Worm (Caenorhabditis elegans) whole organism, late embryonic: ENCODE results near the gene C08F8.3.

Experiments used
- C08G9.2 ChIP-seq: sonication (generic microtip); optimal IDR thresholded peaks from 2 replicates; lab custom pipeline; 2016; ENCODE audit warnings: mild to moderate bottlenecking, missing genetic modification characterization, moderate library complexity, missing compliant biosample characterization
- F13H6.1 ChIP-seq: sonication (generic microtip); optimal IDR thresholded peaks from 2 replicates; lab custom pipeline; 2016; ENCODE audit warnings: missing genetic modification characterization, missing compliant biosample characterization
- Y22D7AL.16 ChIP-seq: sonication (generic microtip); optimal IDR thresholded peaks from 2 replicates; lab custom pipeline; 2016; ENCODE audit warnings: missing genetic modification characterization, missing compliant biosample characterization
- ahr-1 ChIP-seq: sonication (generic microtip); optimal IDR thresholded peaks from 2 replicates; lab custom pipeline; 2016; ENCODE audit warnings: missing genetic modification characterization, missing compliant biosample characterization
- ama-1 ChIP-seq: fragments of 150-350 bp; optimal IDR thresholded peaks from 2 replicates; lab custom pipeline; 2014
- ceh-14 ChIP-seq: sonication (generic microtip); optimal IDR thresholded peaks from 2 replicates; lab custom pipeline; 2016; ENCODE audit warnings: missing genotype, missing genetic modification characterization, missing compliant biosample characterization
- ceh-18 ChIP-seq: sonication (generic microtip); optimal IDR thresholded peaks from 2 replicates; lab custom pipeline; 2016; ENCODE audit warnings: missing genetic modification characterization, missing compliant biosample characterization
- ceh-2 ChIP-seq: sonication (generic microtip); optimal IDR thresholded peaks from 2 replicates; lab custom pipeline; 2016; ENCODE audit warnings: missing genotype, missing genetic modification characterization, missing compliant biosample characterization
- ceh-22 ChIP-seq: sonication (generic microtip); optimal IDR thresholded peaks from 2 replicates; lab custom pipeline; 2017; ENCODE audit warnings: missing biosample characterization, missing genetic modification characterization
- ceh-24 ChIP-seq: sonication (generic microtip); optimal IDR thresholded peaks from 2 replicates; lab custom pipeline; 2016; ENCODE audit warnings: mild to moderate bottlenecking, missing genetic modification characterization, missing compliant biosample characterization
- ceh-30 ChIP-seq: fragments of 150-350 bp; optimal IDR thresholded peaks from 2 replicates; lab custom pipeline; 2014; ENCODE audit warnings: missing biosample characterization, missing genetic modification characterization
- ceh-31 ChIP-seq: sonication (generic microtip); optimal IDR thresholded peaks from 2 replicates; lab custom pipeline; 2016; ENCODE audit warnings: missing genetic modification characterization, missing compliant biosample characterization
- ceh-34 ChIP-seq: sonication (generic microtip); optimal IDR thresholded peaks from 2 replicates; lab custom pipeline; 2016; ENCODE audit warnings: mild to moderate bottlenecking, missing genetic modification characterization, missing compliant biosample characterization
- ceh-48 ChIP-seq: sonication (generic microtip); optimal IDR thresholded peaks from 2 replicates; lab custom pipeline; 2016; ENCODE audit warnings: missing genetic modification characterization, inconsistent platforms, missing compliant biosample characterization
- ceh-9 ChIP-seq: sonication (generic microtip); optimal IDR thresholded peaks from 2 replicates; lab custom pipeline; 2016; ENCODE audit warnings: mild to moderate bottlenecking, missing genetic modification characterization, inconsistent platforms, missing compliant biosample characterization
- che-1 ChIP-seq: sonication (generic microtip); optimal IDR thresholded peaks from 2 replicates; lab custom pipeline; 2016; ENCODE audit warnings: mild to moderate bottlenecking, missing genetic modification characterization, missing compliant biosample characterization
- dmd-4 ChIP-seq: sonication (generic microtip); optimal IDR thresholded peaks from 2 replicates; lab custom pipeline; 2016; ENCODE audit warnings: borderline replicate concordance, missing genetic modification characterization, missing compliant biosample characterization
- dve-1 ChIP-seq: sonication (generic microtip); optimal IDR thresholded peaks from 2 replicates; lab custom pipeline; 2017; ENCODE audit warnings: antibody characterized with exemption, mild to moderate bottlenecking, missing genetic modification characterization, missing compliant biosample characterization
- elt-2 ChIP-seq: sonication (generic microtip); optimal IDR thresholded peaks from 2 replicates; lab custom pipeline; 2016; ENCODE audit warnings: missing genetic modification reagents, missing genetic modification characterization, missing compliant biosample characterization
- eyg-1 ChIP-seq: sonication (generic microtip); optimal IDR thresholded peaks from 2 replicates; lab custom pipeline; 2016; ENCODE audit warnings: missing genotype, missing genetic modification characterization, missing compliant biosample characterization
- gmeb-2 ChIP-seq: sonication (generic microtip); optimal IDR thresholded peaks from 2 replicates; lab custom pipeline; 2016; ENCODE audit warnings: missing genetic modification characterization, inconsistent platforms, missing compliant biosample characterization
- hlh-15 ChIP-seq: sonication (generic microtip); optimal IDR thresholded peaks from 2 replicates; lab custom pipeline; 2016; ENCODE audit warnings: missing genetic modification characterization, missing compliant biosample characterization
- hlh-6 ChIP-seq: sonication (generic microtip); optimal IDR thresholded peaks from 2 replicates; lab custom pipeline; 2016; ENCODE audit warnings: missing genotype, missing genetic modification characterization, missing compliant biosample characterization
- lim-6 ChIP-seq: sonication (generic microtip); optimal IDR thresholded peaks from 2 replicates; lab custom pipeline; 2016; ENCODE audit warnings: missing genetic modification characterization, missing compliant biosample characterization
- lin-11 ChIP-seq: fragments of 200-800 bp; sonication (Bioruptor generic); optimal IDR thresholded peaks from 2 replicates; lab custom pipeline; 2018; ENCODE audit warnings: mild to moderate bottlenecking, missing genetic modification characterization, missing compliant biosample characterization
- madf-2 ChIP-seq: sonication (generic microtip); optimal IDR thresholded peaks from 2 replicates; lab custom pipeline; 2017; ENCODE audit warnings: missing genetic modification characterization, missing compliant biosample characterization
- nfya-1 ChIP-seq: sonication (generic microtip); optimal IDR thresholded peaks from 2 replicates; lab custom pipeline; 2017; ENCODE audit warnings: missing genetic modification characterization, mild to moderate bottlenecking, missing compliant biosample characterization, antibody characterized with exemption, moderate library complexity
- nhr-11 ChIP-seq: fragments of 150-350 bp; optimal IDR thresholded peaks from 2 replicates; lab custom pipeline; 2014; ENCODE audit warnings: missing biosample characterization, missing genetic modification characterization
- odd-2 ChIP-seq: sonication (generic microtip); optimal IDR thresholded peaks from 2 replicates; lab custom pipeline; 2017; ENCODE audit warnings: antibody characterized with exemption, mild to moderate bottlenecking, missing genetic modification characterization, missing compliant biosample characterization
- pha-2 ChIP-seq: sonication (generic microtip); optimal IDR thresholded peaks from 2 replicates; lab custom pipeline; 2017; ENCODE audit warnings: mild to moderate bottlenecking, missing genetic modification characterization, missing compliant biosample characterization
- ref-2 ChIP-seq: sonication (generic microtip); optimal IDR thresholded peaks from 2 replicates; lab custom pipeline; 2016; ENCODE audit warnings: missing genetic modification characterization, missing compliant biosample characterization
- sdc-2 ChIP-seq: sonication (generic microtip); optimal IDR thresholded peaks from 2 replicates; lab custom pipeline; 2016; ENCODE audit warnings: missing genotype, missing genetic modification characterization, missing compliant biosample characterization
- tbx-2 ChIP-seq: sonication (generic microtip); optimal IDR thresholded peaks from 2 replicates; lab custom pipeline; 2016; ENCODE audit warnings: missing genetic modification characterization, missing compliant biosample characterization
- tbx-7 ChIP-seq: sonication (generic microtip); optimal IDR thresholded peaks from 2 replicates; lab custom pipeline; 2016; ENCODE audit warnings: missing genotype, missing genetic modification characterization, missing compliant biosample characterization
- ttx-3 ChIP-seq: sonication (generic microtip); optimal IDR thresholded peaks from 2 replicates; lab custom pipeline; 2016; ENCODE audit warnings: missing genetic modification reagents, missing genetic modification characterization, missing compliant biosample characterization
- unc-3 ChIP-seq, 2 experiments: fragments of 200-800 bp in 1 of 2; sonication (Bioruptor generic) in 1 of 2; sonication (generic microtip) in 1 of 2; conservative IDR thresholded peaks in 1 of 2; optimal IDR thresholded peaks in 1 of 2; 2 replicates each; pipeline versions ENCODE4 v1.3.6 to Lab custom; 2016 to 2022; ENCODE audit warnings: missing compliant biosample characterization in 2 of 2, missing genetic modification characterization in 2 of 2, missing genetic modification reagents in 1 of 2
- unc-42 ChIP-seq: sonication (generic microtip); optimal IDR thresholded peaks from 2 replicates; lab custom pipeline; 2016; ENCODE audit warnings: missing genotype, missing genetic modification characterization, missing compliant biosample characterization
- unc-86 ChIP-seq: sonication (generic microtip); optimal IDR thresholded peaks from 2 replicates; lab custom pipeline; 2016; ENCODE audit warnings: missing genetic modification characterization, missing compliant biosample characterization
- zip-5 ChIP-seq: sonication (generic microtip); optimal IDR thresholded peaks from 2 replicates; lab custom pipeline; 2016; ENCODE audit warnings: missing genetic modification characterization, missing compliant biosample characterization
- ztf-16 ChIP-seq: sonication (generic microtip); optimal IDR thresholded peaks from 2 replicates; lab custom pipeline; 2017; ENCODE audit warnings: missing genetic modification characterization, missing compliant biosample characterization

C08F8.3 gene

DNA sequence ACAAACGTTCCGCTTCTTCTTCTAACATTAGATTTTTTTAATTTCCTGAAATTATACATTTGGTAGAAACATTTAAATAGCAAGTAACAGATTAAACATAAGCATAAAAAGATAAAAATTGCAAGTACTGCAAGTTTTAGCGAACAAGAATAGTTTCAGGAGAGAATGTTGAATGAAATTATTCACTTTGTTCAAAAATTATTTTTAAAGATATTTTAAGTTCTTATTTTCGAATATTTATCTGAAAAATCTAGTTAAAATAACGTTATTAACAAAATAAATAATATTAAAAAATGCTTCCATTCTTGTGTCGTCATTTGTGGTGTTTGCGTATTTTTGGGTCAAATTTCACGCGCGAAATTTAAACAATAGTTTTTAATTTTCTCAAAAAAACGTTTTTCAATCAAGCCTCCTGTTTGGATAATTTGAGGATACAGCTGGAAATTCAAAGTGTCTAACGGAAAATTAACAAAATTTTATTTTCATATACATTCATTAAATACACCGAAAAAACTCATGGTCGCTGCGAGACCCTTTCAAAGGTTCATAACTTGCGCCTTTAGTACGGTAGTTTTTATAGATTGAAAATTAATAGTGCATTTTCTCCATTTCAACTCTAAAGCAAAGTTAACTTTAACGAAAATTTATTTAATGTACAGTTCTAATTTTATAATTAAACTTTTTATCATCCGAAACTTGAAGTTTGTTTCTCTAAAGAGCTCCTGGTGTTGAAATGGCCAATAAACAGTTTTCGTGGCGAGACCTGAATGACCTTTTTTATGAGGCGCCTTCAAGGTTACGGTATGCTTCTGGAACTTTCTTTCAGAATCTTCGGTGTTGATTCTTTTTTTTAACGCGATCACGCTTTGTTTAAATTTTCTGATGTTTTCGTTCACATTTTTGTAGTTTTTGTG is 12.3 kb upstream of the C08F8.3 start, which contains the start of gene skih-2:
skih-2 (minus strand) TSS at position 51 of the 914 bp plus-strand sequence.
- TF ChIP-seq ceh-18 = no peak
- no peak for TF ChIP-seq tbx-7 (tag; lab: Kevin White, UChicago)
- peak; percentile 90 for TF ChIP-seq ceh-34
- TF ChIP-seq ref-2 (tag; lab: Kevin White, UChicago) = no peak
- no peak for TF ChIP-seq F13H6.1 (tag; lab: Kevin White, UChicago)
- peak; percentile 27 for TF ChIP-seq nfya-1 (tag; lab: Kevin White, UChicago)
- TF ChIP-seq madf-2 (tag; lab: Kevin White, UChicago) = no peak
- TF ChIP-seq unc-86 = no peak
- TF ChIP-seq ttx-3 (tag; lab: Kevin White, UChicago) = no peak
- TF ChIP-seq eyg-1 (tag; lab: Kevin White, UChicago) = no peak
- TF ChIP-seq, all 69 proteins: peak for 2

DNA sequence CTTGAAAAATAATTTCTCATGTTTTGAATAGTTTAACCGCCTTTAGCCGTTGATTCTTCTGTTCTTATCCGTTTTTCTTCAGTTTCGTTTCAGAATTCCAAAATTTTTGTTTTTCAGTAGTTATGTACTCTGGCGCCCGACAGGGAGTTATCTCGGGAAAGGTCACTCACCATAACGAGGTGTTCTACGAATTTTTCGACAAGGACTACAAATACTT is 11.7 kb upstream of the C08F8.3 start, which contains the start of gene F01G4.4:
F01G4.4 (plus strand) TSS at position 118 of the 217 bp plus-strand sequence.
- TF ChIP-seq ceh-30 (no peak), che-1 (no peak), madf-2 (tag; lab: Kevin White, UChicago) (no peak), lim-6 (no peak), sdc-2 (no peak), dmd-4 (tag; lab: Kevin White, UChicago) (no peak)

DNA sequence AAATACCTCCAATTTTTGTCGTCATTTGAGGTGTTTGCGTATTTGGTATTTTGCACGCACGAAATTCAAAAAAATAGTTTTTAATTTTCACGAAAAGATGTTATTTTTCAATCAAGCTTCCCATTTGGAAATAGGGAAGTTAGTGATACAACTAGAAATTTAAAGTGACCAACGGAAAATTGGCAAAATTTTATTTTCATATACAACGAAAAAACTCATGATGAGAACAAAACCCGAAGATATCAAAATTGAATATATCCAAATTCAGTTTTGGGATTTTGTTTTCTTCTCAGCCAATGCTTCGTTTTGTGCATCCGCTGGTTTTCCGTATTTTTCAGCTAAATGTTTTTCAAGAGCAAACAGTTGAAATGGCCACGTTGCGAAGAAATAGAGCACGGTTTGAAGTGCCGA is 8.9 kb upstream of the C08F8.3 start:
- TF ChIP-seq madf-2 (tag; lab: Kevin White, UChicago) (no peak), hlh-6 (tag; lab: Kevin White, UChicago) (no peak), ahr-1 (no peak), nhr-11 (no peak), ceh-18 (no peak), ceh-34 (no peak), hlh-15 (tag; lab: Kevin White, UChicago) (no peak), nfya-1 (tag; lab: Kevin White, UChicago) (no peak), unc-86 (no peak), tbx-2 (no peak), ceh-14 (no peak), pha-2 (tag; lab: Kevin White, UChicago) (no peak), elt-2 (tag; lab: Kevin White, UChicago) (no peak), che-1 (no peak), odd-2 (tag; lab: Kevin White, UChicago) (no peak), C08G9.2 (tag; lab: Kevin White, UChicago) (no peak), ama-1 (lab: Kevin White, UChicago) (no peak), ceh-22 (no peak)

DNA sequence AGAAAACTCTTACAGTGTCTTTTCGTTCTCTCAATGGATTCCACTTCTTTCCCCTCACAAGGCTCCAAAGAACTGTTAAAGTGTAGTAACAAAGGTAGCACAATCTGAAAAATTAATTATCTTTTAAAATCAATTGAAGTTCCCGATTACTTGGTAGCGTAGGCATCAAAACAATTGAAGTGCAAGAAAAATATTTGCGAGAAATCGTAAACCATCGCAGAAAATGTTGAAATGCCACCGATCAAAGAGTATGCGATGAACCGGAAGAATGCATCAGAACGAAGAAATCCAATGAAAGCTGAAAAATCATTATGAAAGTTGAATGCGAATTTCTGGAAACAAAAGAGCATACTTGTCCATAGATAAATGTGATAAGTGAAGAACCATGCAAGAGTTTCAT is 8.4 kb upstream of the C08F8.3 start:
- no peak for TF ChIP-seq eyg-1 (tag; lab: Kevin White, UChicago)
- TF ChIP-seq dve-1 (tag; lab: Kevin White, UChicago) = no peak
- no peak for TF ChIP-seq Y22D7AL.16 (tag; lab: Kevin White, UChicago)
- no peak for TF ChIP-seq ceh-14
- TF ChIP-seq hlh-15 (tag; lab: Kevin White, UChicago) = no peak
- no peak for TF ChIP-seq ceh-9
- TF ChIP-seq ahr-1 = no peak
- TF ChIP-seq unc-42 (tag; lab: Kevin White, UChicago) = no peak
- no peak for TF ChIP-seq ceh-2 (tag; lab: Kevin White, UChicago)
- no peak for TF ChIP-seq ceh-31 (tag; lab: Kevin White, UChicago)
- no peak for TF ChIP-seq gmeb-2 (tag; lab: Kevin White, UChicago)
- no peak for TF ChIP-seq ceh-24 (tag; lab: Kevin White, UChicago)
- TF ChIP-seq ztf-16 (tag; lab: Kevin White, UChicago) = no peak
- no peak for TF ChIP-seq C08G9.2 (tag; lab: Kevin White, UChicago)
- no peak for TF ChIP-seq unc-3 (GFP tag; conservative IDR thresholded peaks at IDR 0.05; lab: Robert Waterston, UW)
- TF ChIP-seq unc-3 (tag; optimal IDR thresholded peaks at IDR 0.05; lab: Kevin White, UChicago) = no peak
- TF ChIP-seq lin-11 = no peak
- no peak for TF ChIP-seq ceh-48 (tag; lab: Kevin White, UChicago)
- no peak for TF ChIP-seq zip-5 (tag; lab: Kevin White, UChicago)
